Worm (Caenorhabditis elegans): ENCODE measurements around the gene fbl-1.

ce11 chrIV:9524849-9525460 lies 15.7 kb upstream of the fbl-1 start, which contains the start of gene ndua-5:
- no peak for TF ChIP-seq ama-1 (optimal IDR thresholded peaks at IDR 0.05)
- TF ChIP-seq sea-1 (GFP tag; conservative IDR thresholded peaks at IDR 0.05): no peak
- TF ChIP-seq B0310.2 (tag; optimal IDR thresholded peaks at IDR 0.05): no peak
- no peak for TF ChIP-seq hnd-1 (tag; optimal IDR thresholded peaks at IDR 0.05)
- TF ChIP-seq tbx-11 (GFP tag; IDR thresholded peaks at IDR 0.05): no peak
- TF ChIP-seq flt-1 (GFP tag; IDR thresholded peaks at IDR 0.05): no peak

Data from whole organism, early embryonic.